Fruit fly (Drosophila melanogaster) whole organism, wandering third instar larva: ENCODE results near the gene CG42374.

Source experiments
- Abd-B ChIP-seq: fragments of >200 bp; optimal IDR thresholded peaks from 2 replicates; lab custom pipeline; 2017; ENCODE audit warnings: missing biosample characterization, missing genetic modification characterization
- CG32264 ChIP-seq: fragments of 200-800 bp; sonication (Bioruptor generic); optimal IDR thresholded peaks from 2 replicates; lab custom pipeline; 2016; ENCODE audit warnings: missing biosample characterization, missing genetic modification characterization
- CG9705 ChIP-seq: fragments of 200-800 bp; sonication (Bioruptor generic); optimal IDR thresholded peaks from 2 replicates; lab custom pipeline; 2018; ENCODE audit warnings: missing biosample characterization, mild to moderate bottlenecking, missing genetic modification characterization
- CrebA ChIP-seq: fragments of 200-800 bp; sonication (Bioruptor generic); optimal IDR thresholded peaks from 2 replicates; lab custom pipeline; 2016; ENCODE audit warnings: missing biosample characterization, mild to moderate bottlenecking, missing genetic modification characterization, borderline replicate concordance
- Dfd ChIP-seq: fragments of >200 bp; optimal IDR thresholded peaks from 2 replicates; lab custom pipeline; 2017; ENCODE audit warnings: missing biosample characterization, missing genetic modification characterization
- Dif ChIP-seq: fragments of 200-275, 200-300 bp; sonication (Bioruptor generic); optimal IDR thresholded peaks from 2 replicates; lab custom pipeline; 2018; ENCODE audit warnings: missing biosample characterization, missing genetic modification characterization; ENCODE audit not compliant: partially characterized antibody
- GATAd ChIP-seq: sonication (Bioruptor generic); optimal IDR thresholded peaks from 2 replicates; lab custom pipeline; 2016; ENCODE audit warnings: missing biosample characterization, missing genetic modification characterization
- HLH106 ChIP-seq: fragments of 200-800 bp; optimal IDR thresholded peaks from 3 replicates; lab custom pipeline; 2019; ENCODE audit warnings: missing biosample characterization, mild to moderate bottlenecking, missing genetic modification characterization, moderate library complexity
- Hnf4 ChIP-seq: fragments of 200-800 bp; sonication (Bioruptor generic); optimal IDR thresholded peaks from 2 replicates; lab custom pipeline; 2016; ENCODE audit warnings: missing biosample characterization, mild to moderate bottlenecking, missing genetic modification characterization
- Hr78 ChIP-seq: fragments of >200 bp; optimal IDR thresholded peaks from 2 replicates; lab custom pipeline; 2017; ENCODE audit warnings: missing biosample characterization, missing genetic modification characterization
- Hr83 ChIP-seq: fragments of 200-300 bp; sonication (Bioruptor generic); optimal IDR thresholded peaks from 2 replicates; lab custom pipeline; 2016; ENCODE audit warnings: missing biosample characterization, mild to moderate bottlenecking, missing genetic modification characterization, moderate library complexity; ENCODE audit not compliant: poor library complexity, severe bottlenecking
- Jra ChIP-seq: sonication (Bioruptor generic); optimal IDR thresholded peaks from 2 replicates; lab custom pipeline; 2016; ENCODE audit warnings: missing biosample characterization, missing genetic modification characterization
- Mio ChIP-seq: sonication (Bioruptor generic); optimal IDR thresholded peaks from 2 replicates; lab custom pipeline; 2016; ENCODE audit warnings: missing biosample characterization, missing genetic modification characterization
- Myc ChIP-seq: fragments of >200 bp; optimal IDR thresholded peaks from 2 replicates; lab custom pipeline; 2017
- N ChIP-seq: fragments of >200 bp; optimal IDR thresholded peaks from 2 replicates; lab custom pipeline; 2018; ENCODE audit warnings: missing biosample characterization, missing external identifiers, missing genetic modification characterization
- OdsH ChIP-seq: fragments of 200-800 bp; sonication (Bioruptor generic); optimal IDR thresholded peaks from 2 replicates; lab custom pipeline; 2016; ENCODE audit warnings: missing biosample characterization, mild to moderate bottlenecking, missing genetic modification characterization
- Rel ChIP-seq, 2 experiments: fragments of 200-800 bp; sonication (Bioruptor generic) in 1 of 2; optimal IDR thresholded peaks; 2 replicates in 1 of 2; 3 replicates in 1 of 2; lab custom pipeline; 2016 to 2019; ENCODE audit warnings: mild to moderate bottlenecking in 2 of 2, missing biosample characterization in 2 of 2, missing genetic modification characterization in 2 of 2, moderate library complexity in 1 of 2
- Sp1 ChIP-seq: fragments of 200-800 bp; sonication (Bioruptor generic); optimal IDR thresholded peaks from 3 replicates; lab custom pipeline; 2019; ENCODE audit warnings: missing biosample characterization, mild to moderate bottlenecking, missing genetic modification characterization, moderate library complexity
- Vsx2 ChIP-seq: fragments of 200-300, 225-300 bp; sonication (Bioruptor generic); optimal IDR thresholded peaks from 2 replicates; lab custom pipeline; 2018; ENCODE audit warnings: missing biosample characterization, missing genetic modification characterization; ENCODE audit not compliant: partially characterized antibody
- br ChIP-seq: fragments of 200-800 bp; sonication (Bioruptor generic); optimal IDR thresholded peaks from 2 replicates; lab custom pipeline; 2016; ENCODE audit warnings: missing biosample characterization, missing genetic modification characterization
- brk ChIP-seq: fragments of 200-800 bp; sonication (Bioruptor generic); optimal IDR thresholded peaks from 2 replicates; lab custom pipeline; 2016; ENCODE audit warnings: missing biosample characterization, mild to moderate bottlenecking, missing genetic modification characterization
- dl ChIP-seq, 2 experiments: fragments of 175-275, 200-275 bp in 1 of 2; fragments of 200-275 bp in 1 of 2; sonication (Bioruptor generic); optimal IDR thresholded peaks; lab custom pipeline; 2018; ENCODE audit warnings: mild to moderate bottlenecking in 2 of 2, missing biosample characterization in 2 of 2, missing genetic modification characterization in 2 of 2, moderate library complexity in 2 of 2; ENCODE audit not compliant: partially characterized antibody in 2 of 2, insufficient read depth in 1 of 2
- dmrt93B ChIP-seq: fragments of 200-800 bp; sonication (Bioruptor generic); optimal IDR thresholded peaks from 2 replicates; lab custom pipeline; 2018; ENCODE audit warnings: missing biosample characterization, mild to moderate bottlenecking, missing genetic modification characterization
- dsf ChIP-seq: sonication (Bioruptor generic); optimal IDR thresholded peaks from 2 replicates; lab custom pipeline; 2016; ENCODE audit warnings: missing biosample characterization, missing genetic modification characterization, borderline replicate concordance
- ey ChIP-seq: fragments of 200-800 bp; sonication (Bioruptor generic); optimal IDR thresholded peaks from 2 replicates; lab custom pipeline; 2016; ENCODE audit warnings: missing biosample characterization, missing genetic modification characterization
- foxo ChIP-seq, 2 experiments: fragments of 200-800 bp; sonication (Bioruptor generic); optimal IDR thresholded peaks; 2 replicates in 1 of 2; 3 replicates in 1 of 2; lab custom pipeline; 2016 to 2017; ENCODE audit warnings: missing biosample characterization in 2 of 2, missing genetic modification characterization in 2 of 2
- fru ChIP-seq: fragments of 200-800 bp; sonication (Bioruptor generic); optimal IDR thresholded peaks from 3 replicates; lab custom pipeline; 2016; ENCODE audit warnings: missing biosample characterization, mild to moderate bottlenecking, missing genetic modification characterization
- h ChIP-seq: fragments of 200-800 bp; sonication (Bioruptor generic); optimal IDR thresholded peaks from 3 replicates; lab custom pipeline; 2016; ENCODE audit warnings: missing biosample characterization, mild to moderate bottlenecking, missing genetic modification characterization
- jim ChIP-seq: fragments of 175-275, 200-325 bp; sonication (Bioruptor generic); optimal IDR thresholded peaks from 2 replicates; lab custom pipeline; 2016; ENCODE audit warnings: missing biosample characterization, mild to moderate bottlenecking, missing genetic modification characterization
- lola ChIP-seq: fragments of >200 bp; optimal IDR thresholded peaks from 2 replicates; lab custom pipeline; 2017; ENCODE audit warnings: missing biosample characterization, missing genetic modification characterization
- pan ChIP-seq: fragments of >200 bp; optimal IDR thresholded peaks from 2 replicates; lab custom pipeline; 2017
- psq ChIP-seq: fragments of 200-800 bp; sonication (Bioruptor generic); optimal IDR thresholded peaks from 3 replicates; lab custom pipeline; 2017; ENCODE audit warnings: missing biosample characterization, mild to moderate bottlenecking, missing genetic modification characterization, moderate library complexity
- rgr ChIP-seq: fragments of 200-800 bp; sonication (Bioruptor generic); optimal IDR thresholded peaks from 3 replicates; lab custom pipeline; 2016; ENCODE audit warnings: missing biosample characterization, mild to moderate bottlenecking, missing genetic modification characterization
- sage ChIP-seq: fragments of 200-800 bp; sonication (Bioruptor generic); optimal IDR thresholded peaks from 2 replicates; lab custom pipeline; 2016; ENCODE audit warnings: missing biosample characterization, mild to moderate bottlenecking, missing genetic modification characterization
- sv ChIP-seq: fragments of 200-800 bp; sonication (Bioruptor generic); optimal IDR thresholded peaks from 3 replicates; lab custom pipeline; 2016; ENCODE audit warnings: missing biosample characterization, missing genetic modification characterization
- tai ChIP-seq: sonication (Bioruptor generic); optimal IDR thresholded peaks from 2 replicates; lab custom pipeline; 2016; ENCODE audit warnings: missing biosample characterization, missing genetic modification characterization
- usp ChIP-seq: fragments of >200 bp; optimal IDR thresholded peaks from 2 replicates; lab custom pipeline; 2017; ENCODE audit warnings: missing biosample characterization, missing genetic modification characterization
- woc ChIP-seq: sonication (Bioruptor generic); optimal IDR thresholded peaks from 2 replicates; lab custom pipeline; 2016; ENCODE audit warnings: missing biosample characterization, mild to moderate bottlenecking, missing genetic modification characterization

The CG42374 gene

dm6 chr3L:19254715-19255428 is 8.7 kb upstream of the CG42374 start, which contains the start of the genes mRpL21 and rept:
mRpL21 (minus strand) TSS chr3L:19255061.
rept (plus strand) TSS chr3L:19255340.
- TF ChIP-seq psq (GFP tag; lab: Kevin White, UChicago): peak; percentile 54
- peak; percentile 62 for TF ChIP-seq HLH106 (tag; lab: Kevin White, UChicago)
- no peak for TF ChIP-seq GATAd (GFP tag; lab: Kevin White, UChicago)
- TF ChIP-seq Vsx2 (GFP tag; lab: Kevin White, UChicago): no peak
- TF ChIP-seq sage (GFP tag; lab: Kevin White, UChicago): no peak
- no peak for TF ChIP-seq tai (GFP tag; lab: Kevin White, UChicago)
- no peak for TF ChIP-seq brk
- peak; percentile 77 for TF ChIP-seq rgr (GFP tag; lab: Kevin White, UChicago)
- no peak for TF ChIP-seq Hr78
- no peak for TF ChIP-seq dmrt93B (GFP tag; lab: Kevin White, UChicago)
- no peak for TF ChIP-seq CG32264 (GFP tag; lab: Kevin White, UChicago)
- TF ChIP-seq jim (GFP tag; lab: Kevin White, UChicago): no peak
- TF ChIP-seq Dif (GFP tag; lab: Kevin White, UChicago): no peak
- no peak for TF ChIP-seq Rel (GFP tag; optimal IDR thresholded peaks at IDR 0.05; lab: Kevin White, UChicago)
- TF ChIP-seq Rel (tag; optimal IDR thresholded peaks at IDR 0.05; lab: Kevin White, UChicago): no peak
- TF ChIP-seq Dfd: no peak
- peak; percentile 36 for TF ChIP-seq Hr83 (GFP tag; lab: Kevin White, UChicago)
- no peak for TF ChIP-seq pan (lab: Kevin White, UChicago)
- TF ChIP-seq Abd-B (GFP tag; lab: Kevin White, UChicago): no peak
- TF ChIP-seq ey (GFP tag; lab: Kevin White, UChicago): peak; percentile 64
- TF ChIP-seq Mio (GFP tag; lab: Kevin White, UChicago): peak; percentile 30
- TF ChIP-seq usp (GFP tag; lab: Kevin White, UChicago): no peak
- TF ChIP-seq dsf (GFP tag; lab: Kevin White, UChicago): peak; percentile 45
- TF ChIP-seq lola: no peak
- peak; percentile 78 for TF ChIP-seq h
- peak; percentile 75 for TF ChIP-seq Hnf4 (GFP tag; lab: Kevin White, UChicago)
- TF ChIP-seq Myc (lab: Kevin White, UChicago): peak; percentile 98
- TF ChIP-seq OdsH (GFP tag; lab: Kevin White, UChicago): peak; percentile 66
- TF ChIP-seq Jra (GFP tag; lab: Kevin White, UChicago): peak; percentile 74
- peak; percentile 66 for TF ChIP-seq fru (GFP tag; lab: Kevin White, UChicago)
- no peak for TF ChIP-seq dl (GFP tag; optimal IDR thresholded peaks at IDR 0.05; lab: Kevin White, UChicago; ENCODE audit: insufficient read depth in 1 of 2, partially characterized antibody in 2 of 2)
- TF ChIP-seq sv (GFP tag; lab: Kevin White, UChicago): peak; percentile 57
- TF ChIP-seq Sp1 (GFP tag; lab: Kevin White, UChicago): no peak
- TF ChIP-seq foxo (GFP tag; optimal IDR thresholded peaks at IDR 0.05; lab: Kevin White, UChicago): peak in 1 of 2 experiments; percentile 72
- TF ChIP-seq N (GFP tag; lab: Kevin White, UChicago): no peak
- TF ChIP-seq br: peak; percentile 80
- no peak for TF ChIP-seq CrebA (GFP tag; lab: Kevin White, UChicago)
- TF ChIP-seq woc: peak; percentile 90
- TF ChIP-seq CG9705 (GFP tag; lab: Kevin White, UChicago): peak; percentile 1
- TF ChIP-seq, all 38 proteins: peak for 18

DNA sequence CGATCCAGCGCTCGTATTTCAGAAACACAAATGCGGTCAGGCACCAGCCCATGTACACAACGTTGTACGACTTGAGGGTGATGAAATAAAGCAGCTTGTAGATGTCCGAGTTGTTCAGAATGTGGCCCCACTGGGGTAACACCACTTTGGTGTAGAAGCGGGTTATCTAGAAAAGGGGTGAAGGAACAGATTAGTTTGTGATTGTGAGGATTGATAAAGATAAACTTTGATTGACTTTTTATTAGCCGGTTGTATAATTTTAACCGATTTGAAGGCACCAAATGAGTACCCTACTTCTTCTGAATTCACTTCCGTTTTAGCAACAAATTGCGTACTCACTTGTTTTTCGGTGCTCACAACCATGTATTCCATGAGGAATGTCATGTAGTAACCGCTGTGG is 5.4 kb upstream of the CG42374 start:
- no peak for TF ChIP-seq ey (GFP tag; lab: Kevin White, UChicago)
- no peak for TF ChIP-seq rgr (GFP tag; lab: Kevin White, UChicago)
- no peak for TF ChIP-seq dmrt93B (GFP tag; lab: Kevin White, UChicago)
- TF ChIP-seq jim (GFP tag; lab: Kevin White, UChicago): no peak
- no peak for TF ChIP-seq Dfd
- TF ChIP-seq CG32264 (GFP tag; lab: Kevin White, UChicago): no peak
- no peak for TF ChIP-seq Rel (GFP tag; optimal IDR thresholded peaks at IDR 0.05; lab: Kevin White, UChicago)
- TF ChIP-seq Rel (tag; optimal IDR thresholded peaks at IDR 0.05; lab: Kevin White, UChicago): no peak
- TF ChIP-seq CrebA (GFP tag; lab: Kevin White, UChicago): no peak
- TF ChIP-seq sage (GFP tag; lab: Kevin White, UChicago): no peak
- no peak for TF ChIP-seq Dif (GFP tag; lab: Kevin White, UChicago)
- TF ChIP-seq fru (GFP tag; lab: Kevin White, UChicago): no peak
- no peak for TF ChIP-seq h
